Fruit fly (Drosophila melanogaster): ENCODE measurements around the gene Cubn2.

The Cubn2 gene

DNA sequence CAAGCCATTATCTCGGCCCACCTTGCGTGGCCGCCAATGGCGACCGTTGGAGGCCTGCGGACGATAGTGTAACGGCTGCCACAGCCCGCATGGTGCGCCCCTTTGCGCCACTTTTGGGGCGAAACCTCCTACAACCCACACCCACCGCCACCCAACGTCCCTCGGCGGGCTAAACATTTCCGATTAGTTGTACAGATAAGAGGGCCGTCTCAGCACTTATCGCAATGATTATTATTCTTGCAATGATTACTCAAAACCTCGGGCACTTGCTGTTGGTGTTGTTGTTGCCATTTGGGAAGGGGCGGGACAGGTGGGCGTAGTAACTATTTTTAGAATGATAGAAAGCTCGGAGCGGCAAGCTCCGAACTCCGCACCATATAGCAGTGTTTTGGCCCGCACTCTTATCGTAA lies 41.9 kb downstream of the Cubn2 start:
- no peak for TF ChIP-seq CG17801 (GFP tag; optimal IDR thresholded peaks at IDR 0.05; ENCODE audit: partially characterized antibody)

DNA sequence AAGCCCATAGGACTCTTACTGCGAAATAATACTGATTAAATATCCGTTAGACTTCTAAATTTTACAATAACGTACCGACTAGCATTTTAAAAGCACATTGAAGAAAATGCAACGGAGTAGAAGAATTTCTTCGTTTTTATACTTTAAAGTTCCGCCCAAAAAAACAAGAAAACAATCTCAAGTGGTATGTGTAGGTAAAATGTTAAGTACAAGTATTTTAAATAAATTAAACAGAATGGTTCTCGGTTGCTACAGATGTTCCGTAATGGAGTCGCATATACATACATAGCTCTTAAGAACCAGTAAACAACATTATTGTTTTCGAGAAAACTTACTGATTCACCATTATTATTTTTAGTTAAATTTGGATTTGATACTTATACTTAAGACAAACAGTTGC lies 42.5 kb downstream of the Cubn2 start, which contains the start of gene Muc68D:
TSS of gene Muc68D (minus strand) at position 101 of the 400 bp plus-strand sequence.
- TF ChIP-seq CG17801 (GFP tag; optimal IDR thresholded peaks at IDR 0.05; ENCODE audit: partially characterized antibody), result no peak

DNA sequence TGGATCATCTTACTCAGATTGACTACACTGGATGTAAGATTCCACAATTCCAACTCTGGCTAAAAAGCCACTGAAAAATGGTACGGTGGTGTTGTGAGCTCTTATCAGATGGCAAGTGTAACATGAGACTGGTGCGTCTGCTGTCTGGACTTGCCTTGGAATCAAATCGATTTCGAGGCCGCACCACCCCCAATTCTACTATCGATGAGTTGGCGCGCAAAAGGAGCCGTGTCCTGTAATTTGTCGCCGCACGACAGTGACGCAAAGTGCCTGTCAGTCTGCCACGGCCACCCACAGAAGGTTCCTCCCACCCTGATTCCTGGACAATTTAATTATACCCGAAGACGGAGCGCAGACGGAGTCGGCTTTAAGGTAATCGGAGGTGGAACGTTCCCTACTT lies 48.0 kb downstream of the Cubn2 start:
- no peak for TF ChIP-seq CG17801 (GFP tag; optimal IDR thresholded peaks at IDR 0.05; ENCODE audit: partially characterized antibody)

DNA sequence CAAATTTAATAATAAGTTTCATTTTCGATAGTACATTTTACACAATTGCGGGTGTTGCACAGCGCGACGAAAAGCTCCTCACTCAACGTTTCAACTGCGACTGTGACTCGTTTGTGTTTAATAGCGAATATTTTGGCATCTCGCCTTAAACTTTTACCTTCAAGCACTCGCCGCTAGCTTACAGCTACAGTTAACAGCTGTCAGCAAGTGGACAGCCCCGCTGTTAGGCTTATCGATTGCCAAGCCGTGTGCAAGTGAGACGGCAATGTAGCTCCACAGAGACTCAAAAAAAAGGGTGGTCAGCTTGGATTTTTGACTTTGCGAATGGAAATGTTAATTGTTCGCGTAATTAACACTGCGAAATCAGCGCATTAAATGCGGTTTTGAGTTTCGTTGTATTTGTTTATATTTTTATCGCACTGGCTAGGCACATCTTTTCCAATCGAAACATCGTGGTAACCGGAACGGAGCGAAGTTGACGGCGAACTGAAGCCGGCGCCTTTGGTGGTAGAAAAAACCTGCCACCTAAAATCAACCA lies 48.8 kb downstream of the Cubn2 start, which contains the start of gene loaf:
TSS of gene loaf (minus strand) at position 488 of the 538 bp plus-strand sequence.
- TF ChIP-seq CG17801 (GFP tag; optimal IDR thresholded peaks at IDR 0.05; ENCODE audit: partially characterized antibody), result no peak

DNA sequence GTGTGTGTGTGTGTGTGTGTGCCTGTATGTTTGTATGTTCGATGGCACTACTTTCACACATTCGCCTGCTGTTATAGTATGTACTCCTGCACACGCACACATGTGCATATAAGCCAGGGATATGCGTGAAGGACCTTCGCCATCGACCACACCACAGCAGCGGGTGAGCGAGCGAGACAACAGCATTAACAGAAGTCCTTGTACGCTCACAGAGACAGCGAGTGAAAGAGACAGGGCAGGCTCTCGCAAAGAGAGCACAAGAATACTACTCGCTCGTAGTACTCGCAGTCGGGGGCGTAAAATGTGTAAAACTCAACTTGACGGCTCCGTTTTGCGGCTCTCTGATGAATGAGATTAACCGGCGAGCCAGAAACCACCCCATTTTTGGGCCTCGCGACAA lies 49.6 kb downstream of the Cubn2 start:
- TF ChIP-seq CG17801 (GFP tag; optimal IDR thresholded peaks at IDR 0.05; ENCODE audit: partially characterized antibody), result no peak

Data from ovary, adult (tissue).